Fruit fly (Drosophila melanogaster) whole organism, embryonic: Measurements from ENCODE around the gene bbg.

Source experiments
- CG11456 ChIP-seq: fragments of 200-800 bp; sonication (Bioruptor generic); IDR thresholded peaks from 3 replicates; pipeline ENCODE4 v1.3.6; 2022; ENCODE audit warnings: missing biosample characterization, missing genetic modification characterization
- CG4360 ChIP-seq: fragments of 200-800 bp; sonication (Bioruptor generic); IDR thresholded peaks from 2 replicates; pipeline ENCODE4 v1.3.6; 2022; ENCODE audit warnings: missing biosample characterization, missing genetic modification characterization
- sna ChIP-seq: fragments of 200-800 bp; sonication (Bioruptor generic); IDR thresholded peaks from 2 replicates; pipeline ENCODE4 v1.3.6; 2022; ENCODE audit warnings: missing biosample characterization, missing genetic modification characterization; ENCODE audit not compliant: partially characterized antibody

dm6 chr3L:14549215-14549614, 13.1 kb upstream of the bbg start:
- TF ChIP-seq CG11456 (no peak), sna (no peak), CG4360 (GFP tag; lab: Robert Waterston, UW) (no peak)
